Worm (Caenorhabditis elegans): ENCODE results near the gene chil-9.

chil-9 gene

ce11 chrII:9833855-9834254, 11.3 kb downstream of the chil-9 start, which contains the start of gene ZK938.3 (continued):
- TF ChIP-seq nhr-179 (tag; optimal IDR thresholded peaks at IDR 0.05) (no peak), pbrm-1 (GFP tag; IDR thresholded peaks at IDR 0.05) (no peak)

- TF ChIP-seq F37B4.10 (GFP tag; IDR thresholded peaks at IDR 0.05) (no peak), nfyb-1 (GFP tag; IDR thresholded peaks at IDR 0.05) (no peak), nhr-80 (tag; optimal IDR thresholded peaks at IDR 0.05) (no peak), K11D2.4 (GFP tag; IDR thresholded peaks at IDR 0.05) (no peak), chd-7 (tag; optimal IDR thresholded peaks at IDR 0.05) (no peak), sptf-2 (GFP tag; optimal IDR thresholded peaks at IDR 0.05) (no peak), unc-62 (GFP tag; optimal IDR thresholded peaks at IDR 0.05) (no peak), F49E8.2 (tag; optimal IDR thresholded peaks at IDR 0.05; ENCODE audit: insufficient read depth) (no peak), mcd-1 (GFP tag; IDR thresholded peaks at IDR 0.05) (no peak), madf-10 (tag; optimal IDR thresholded peaks at IDR 0.05) (no peak), somi-1 (GFP tag; optimal IDR thresholded peaks at IDR 0.05) (no peak)
Measured at ce11 chrII:9831033-9831432, 14.1 kb downstream of the chil-9 start, which contains the start of gene ZK938.12. Gene ZK938.12, plus strand, starts transcription at chrII:9831333.

- no peak for TF ChIP-seq B0035.1 (tag; optimal IDR thresholded peaks at IDR 0.05)
- no peak for TF ChIP-seq lin-40 (tag; optimal IDR thresholded peaks at IDR 0.05)
- no peak for TF ChIP-seq hmg-20 (GFP tag; IDR thresholded peaks at IDR 0.05)
- TF ChIP-seq F10E7.11 (tag; optimal IDR thresholded peaks at IDR 0.05) = no peak
- TF ChIP-seq egl-18 (GFP tag; IDR thresholded peaks at IDR 0.05) = no peak
- no peak for TF ChIP-seq tlf-1 (GFP tag; optimal IDR thresholded peaks at IDR 0.05)
- no peak for TF ChIP-seq egrh-3 (GFP tag; IDR thresholded peaks at IDR 0.05)
- TF ChIP-seq B0261.1 (tag; optimal IDR thresholded peaks at IDR 0.05) = no peak
- TF ChIP-seq him-1 (tag; optimal IDR thresholded peaks at IDR 0.05) = no peak
- TF ChIP-seq tbx-9 (tag; optimal IDR thresholded peaks at IDR 0.05; ENCODE audit: borderline replicate concordance) = no peak
- no peak for TF ChIP-seq lin-26 (GFP tag; IDR thresholded peaks at IDR 0.05)
- no peak for TF ChIP-seq ceh-27 (GFP tag; optimal IDR thresholded peaks at IDR 0.05)
- TF ChIP-seq lin-54 (GFP tag; optimal IDR thresholded peaks at IDR 0.05) = no peak
- no peak for TF ChIP-seq unc-62 (GFP tag; optimal IDR thresholded peaks at IDR 0.05)
- no peak for TF ChIP-seq lsl-1 (GFP tag; optimal IDR thresholded peaks at IDR 0.05)
- TF ChIP-seq Y79H2A.3 (GFP tag; conservative IDR thresholded peaks at IDR 0.05) = no peak
- TF ChIP-seq F57C9.4 (tag; optimal IDR thresholded peaks at IDR 0.05) = no peak
- TF ChIP-seq xnd-1 (tag; optimal IDR thresholded peaks at IDR 0.05) = no peak
- TF ChIP-seq F52B5.7 (tag; optimal IDR thresholded peaks at IDR 0.05) = no peak
- TF ChIP-seq lir-1 (GFP tag; conservative IDR thresholded peaks at IDR 0.05) = no peak
Measured at ce11 chrII:9829108-9829507, 16.0 kb downstream of the chil-9 start, which contains the start of gene ZK938.1. Gene ZK938.1, plus strand, starts transcription at chrII:9829408.

ce11 chrII:9828502-9828901, 16.6 kb downstream of the chil-9 start:
- TF ChIP-seq attf-6 (GFP tag; IDR thresholded peaks at IDR 0.05) (no peak), madf-6 (GFP tag; IDR thresholded peaks at IDR 0.05) (no peak), nhr-90 (tag; optimal IDR thresholded peaks at IDR 0.05) (no peak), lin-26 (GFP tag; IDR thresholded peaks at IDR 0.05) (no peak), C17E4.6 (GFP tag; IDR thresholded peaks at IDR 0.05) (no peak), Y79H2A.3 (GFP tag; conservative IDR thresholded peaks at IDR 0.05) (no peak)

Measured in whole organism, young adult.